Worm (Caenorhabditis elegans): ENCODE results near the gene B0563.5.

DNA sequence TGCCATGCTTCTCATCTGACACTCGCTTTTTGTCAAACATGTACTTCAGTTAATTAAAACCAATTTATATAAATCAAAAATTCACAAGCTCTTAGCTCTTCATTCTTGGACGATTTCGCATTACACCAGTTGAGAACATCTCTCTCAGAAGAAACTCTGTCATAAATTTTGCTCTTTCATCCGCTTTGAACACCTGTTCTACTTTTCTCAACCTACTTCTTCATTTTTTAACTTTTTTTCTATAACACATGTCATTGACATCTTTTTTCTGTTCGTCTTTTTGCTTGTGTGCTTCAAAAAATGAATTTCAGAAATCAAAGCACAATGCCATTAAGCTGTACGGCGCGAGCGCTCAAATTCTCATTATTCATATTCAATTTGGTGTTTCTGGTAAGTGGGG, 16.9 kb downstream of the B0563.5 start, which contains the start of gene tsp-11:
- TF ChIP-seq ztf-11 (tag; optimal IDR thresholded peaks at IDR 0.05) (no peak), nhr-237 (tag; optimal IDR thresholded peaks at IDR 0.05) (no peak), ama-1 (optimal IDR thresholded peaks at IDR 0.05) (no peak), ctbp-1 (GFP tag; IDR thresholded peaks at IDR 0.05) (no peak)

Data from whole organism, L4 larva.